Worm (Caenorhabditis elegans) whole organism, L1 larva: ENCODE measurements around the gene pals-18.

ENCODE experiments used
- elt-2 ChIP-seq: sonication (generic microtip); optimal IDR thresholded peaks from 2 replicates; lab custom pipeline; 2016; ENCODE audit warnings: missing genetic modification characterization, mild to moderate bottlenecking, inconsistent platforms, missing compliant biosample characterization, missing genetic modification reagents
- fkh-4 ChIP-seq: sonication (generic microtip); optimal IDR thresholded peaks from 2 replicates; lab custom pipeline; 2016; ENCODE audit warnings: missing compliant biosample characterization, missing genetic modification characterization, borderline replicate concordance
- irx-1 ChIP-seq: sonication (generic microtip); optimal IDR thresholded peaks from 2 replicates; lab custom pipeline; 2016; ENCODE audit warnings: missing genetic modification characterization, missing compliant biosample characterization
- nhr-77 ChIP-seq: fragments of 150-350 bp; optimal IDR thresholded peaks from 2 replicates; lab custom pipeline; 2014; ENCODE audit warnings: missing biosample characterization, missing genetic modification characterization

ce11 chrIII:1417090-1417489, 13.9 kb downstream of the pals-18 start, which contains the start of gene elc-1:
- no peak for TF ChIP-seq nhr-77
- TF ChIP-seq elt-2 (tag; lab: Kevin White, UChicago), result no peak
- TF ChIP-seq fkh-4 (tag; lab: Kevin White, UChicago), result no peak
- no peak for TF ChIP-seq irx-1 (tag; lab: Kevin White, UChicago)
